Worm (Caenorhabditis elegans) whole organism, mixed stage, embryonic: ENCODE data around the gene fbxb-63.

Experiments used
- ceh-83 ChIP-seq: fragments of 200-800 bp; sonication (Bioruptor generic); optimal IDR thresholded peaks from 2 replicates; lab custom pipeline; 2018; ENCODE audit warnings: mild to moderate bottlenecking, missing genetic modification characterization, missing compliant biosample characterization
- elt-3 ChIP-seq: fragments of 150-350 bp; optimal IDR thresholded peaks from 2 replicates; lab custom pipeline; 2014; ENCODE audit warnings: missing biosample characterization, missing genetic modification characterization
- ham-2 ChIP-seq: fragments of 200-800 bp; sonication (Bioruptor generic); optimal IDR thresholded peaks from 2 replicates; lab custom pipeline; 2018; ENCODE audit warnings: mild to moderate bottlenecking, missing genetic modification characterization, missing compliant biosample characterization
- lin-13 ChIP-seq: fragments of 150-350 bp; optimal IDR thresholded peaks from 2 replicates; lab custom pipeline; 2014; ENCODE audit warnings: missing biosample characterization, missing genetic modification characterization
- lsy-2 ChIP-seq: fragments of 150-350 bp; optimal IDR thresholded peaks from 2 replicates; lab custom pipeline; 2014; ENCODE audit warnings: missing biosample characterization, missing genetic modification characterization
- mep-1 ChIP-seq: fragments of 150-350 bp; optimal IDR thresholded peaks from 2 replicates; lab custom pipeline; 2017; ENCODE audit warnings: missing biosample characterization, missing genetic modification reagents, missing genetic modification characterization, inconsistent platforms
- nhr-237 ChIP-seq: fragments of 150-350 bp; optimal IDR thresholded peaks from 2 replicates; lab custom pipeline; 2014; ENCODE audit warnings: missing biosample characterization, missing genetic modification characterization
- pha-4 ChIP-seq: fragments of 150-350 bp; optimal IDR thresholded peaks from 2 replicates; lab custom pipeline; 2018; ENCODE audit warnings: missing biosample characterization, missing genetic modification reagents, missing genetic modification characterization
- snpc-4 ChIP-seq: fragments of 150-350 bp; optimal IDR thresholded peaks from 2 replicates; lab custom pipeline; 2014; ENCODE audit warnings: missing biosample characterization, missing genetic modification characterization
- unc-62 ChIP-seq: fragments of 150-350 bp; optimal IDR thresholded peaks from 2 replicates; lab custom pipeline; 2014; ENCODE audit warnings: missing biosample characterization, missing genetic modification reagents, missing genetic modification characterization

ce11 chrV:19329263-19329662 lies 25.7 kb upstream of the fbxb-63 start, which contains the start of gene fbxb-65:
- TF ChIP-seq nhr-237 (tag; lab: Kevin White, UChicago) (no peak), snpc-4 (no peak), lin-13 (no peak), pha-4 (tag; lab: Kevin White, UChicago) (no peak), ceh-83 (GFP tag; lab: Kevin White, UChicago) (no peak), elt-3 (tag; lab: Kevin White, UChicago) (no peak), unc-62 (GFP tag; lab: Kevin White, UChicago) (no peak), ham-2 (no peak), lsy-2 (no peak), mep-1 (no peak)
